Fruit fly (Drosophila melanogaster): ENCODE data around the gene CG10343.

- peak; percentile 46 for TF ChIP-seq CG6808 (GFP tag; optimal IDR thresholded peaks at IDR 0.05)
- TF ChIP-seq CG4318 (GFP tag; optimal IDR thresholded peaks at IDR 0.05): peak; percentile 87
- peak; percentile 21 for TF ChIP-seq Blimp-1 (GFP tag; optimal IDR thresholded peaks at IDR 0.05)
- TF ChIP-seq topi (GFP tag; optimal IDR thresholded peaks at IDR 0.05): peak; percentile 79
- peak; percentile 90 for TF ChIP-seq CG3032 (tag; optimal IDR thresholded peaks at IDR 0.05)
- peak; percentile 14 for TF ChIP-seq CG16779 (tag; optimal IDR thresholded peaks at IDR 0.05)
- TF ChIP-seq fkh (GFP tag; optimal IDR thresholded peaks at IDR 0.05): peak; percentile 54
- peak; percentile 88 for TF ChIP-seq Sox15 (GFP tag; optimal IDR thresholded peaks at IDR 0.05)
Observed at dm6 chr2L:18708239-18708891, 5.1 kb downstream of the CG10343 start, which contains the start of the genes Faf2 and Grip71.
